Worm (Caenorhabditis elegans) whole organism, young adult: ENCODE data around the gene sri-7.

Source experiments
- F57C9.4 ChIP-seq: sonication (generic microtip); optimal IDR thresholded peaks from 2 replicates; lab custom pipeline; 2017; ENCODE audit warnings: mild to moderate bottlenecking, missing genetic modification characterization, missing compliant biosample characterization
- snpc-4 ChIP-seq, 5 experiments: fragments of 150-350 bp in 1 of 5; sonication (generic microtip) in 4 of 5; optimal IDR thresholded peaks; 2 replicates each; lab custom pipeline; 2014 to 2018; ENCODE audit warnings: missing genetic modification characterization in 5 of 5, missing biosample characterization in 3 of 5, antibody characterized with exemption in 2 of 5, mild to moderate bottlenecking in 2 of 5, missing compliant biosample characterization in 2 of 5, missing genotype in 2 of 5, moderate library complexity in 2 of 5, missing genetic modification reagents in 1 of 5

DNA sequence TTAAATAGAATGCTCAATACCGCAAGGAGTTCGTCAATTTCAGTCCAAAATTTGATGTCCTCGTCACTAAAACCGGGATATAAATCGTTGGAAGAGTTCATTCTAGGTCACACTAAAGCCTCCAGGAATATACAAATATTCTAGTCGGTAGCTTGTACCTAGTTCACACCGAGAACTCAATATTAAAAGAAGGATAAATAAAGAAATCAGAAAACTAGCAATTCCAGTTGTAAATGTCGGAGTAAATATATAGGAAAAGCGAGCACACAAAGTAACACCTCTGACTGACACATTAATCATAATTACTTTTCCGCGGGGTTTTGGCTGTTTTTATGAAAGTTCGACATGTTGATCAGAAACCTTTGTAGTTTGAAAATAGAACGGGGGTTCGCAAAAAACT, 51.3 kb downstream of the sri-7 start, which contains the start of gene srw-33:
- TF ChIP-seq F57C9.4 (tag; lab: Kevin White, UChicago): no peak
- no peak for TF ChIP-seq snpc-4 (GFP tag; optimal IDR thresholded peaks at IDR 0.05; lab: Kevin White, UChicago)
- TF ChIP-seq snpc-4 (tag; optimal IDR thresholded peaks at IDR 0.05; lab: Kevin White, UChicago): no peak
